Fruit fly (Drosophila melanogaster) whole organism, embryonic: Measurements from ENCODE around the gene CG42404.

ENCODE experiments used
- Abd-B ChIP-seq: fragments of 200-800 bp; sonication (Bioruptor generic); optimal IDR thresholded peaks from 2 replicates; lab custom pipeline; 2018; ENCODE audit warnings: missing biosample characterization, mild to moderate bottlenecking, missing genetic modification characterization, moderate library complexity
- Adf1 ChIP-seq: fragments of 200-800 bp; sonication (Bioruptor generic); IDR thresholded peaks from 2 replicates; pipeline ENCODE4 v1.3.6; 2022; ENCODE audit warnings: missing biosample characterization, missing genetic modification characterization
- Atf3 ChIP-seq: fragments of 200-800 bp; sonication (Bioruptor generic); optimal IDR thresholded peaks from 3 replicates; lab custom pipeline; 2016; ENCODE audit warnings: missing biosample characterization, missing genetic modification characterization
- Bgb ChIP-seq: fragments of 200-800 bp; sonication (Bioruptor generic); IDR thresholded peaks from 2 replicates; pipeline ENCODE4 v1.3.6; 2022; ENCODE audit warnings: missing biosample characterization, missing genetic modification characterization; ENCODE audit not compliant: partially characterized antibody
- CG10543 ChIP-seq: fragments of 200-800 bp; sonication (Bioruptor generic); optimal IDR thresholded peaks from 3 replicates; lab custom pipeline; 2017; ENCODE audit warnings: missing biosample characterization, mild to moderate bottlenecking, missing genetic modification characterization, moderate library complexity
- CG11398 ChIP-seq: fragments of 200-800 bp; sonication (Bioruptor generic); optimal IDR thresholded peaks from 2 replicates; lab custom pipeline; 2016; ENCODE audit warnings: missing biosample characterization, missing genetic modification characterization
- CG1233 ChIP-seq: fragments of 200-800 bp; sonication (Bioruptor generic); optimal IDR thresholded peaks from 4 replicates; lab custom pipeline; 2018; ENCODE audit warnings: missing biosample characterization, mild to moderate bottlenecking, missing genetic modification characterization
- CG13296 ChIP-seq: fragments of 200-800 bp; sonication (Bioruptor generic); optimal IDR thresholded peaks from 3 replicates; lab custom pipeline; 2018; ENCODE audit warnings: missing biosample characterization, mild to moderate bottlenecking, missing genetic modification characterization
- CG1832 ChIP-seq: fragments of 200-800 bp; sonication (Bioruptor generic); optimal IDR thresholded peaks from 2 replicates; lab custom pipeline; 2017; ENCODE audit warnings: missing biosample characterization, mild to moderate bottlenecking, missing genetic modification characterization, inconsistent platforms
- CG18619 ChIP-seq: fragments of 200-800 bp; sonication (Bioruptor generic); optimal IDR thresholded peaks from 3 replicates; lab custom pipeline; 2017; ENCODE audit warnings: missing biosample characterization, mild to moderate bottlenecking, missing genetic modification characterization
- CG30403 ChIP-seq: fragments of 200-800 bp; sonication (Bioruptor generic); optimal IDR thresholded peaks from 3 replicates; lab custom pipeline; 2016; ENCODE audit warnings: missing biosample characterization, missing genetic modification characterization
- CG3281 ChIP-seq: fragments of 200-800 bp; sonication (Bioruptor generic); optimal IDR thresholded peaks from 3 replicates; lab custom pipeline; 2017; ENCODE audit warnings: missing biosample characterization, mild to moderate bottlenecking, missing genetic modification characterization
- CG34376 ChIP-seq: fragments of 200-800 bp; sonication (Bioruptor generic); optimal IDR thresholded peaks from 2 replicates; lab custom pipeline; 2018; ENCODE audit warnings: missing biosample characterization, mild to moderate bottlenecking, missing genetic modification characterization
- CG34422 ChIP-seq: fragments of 200-800 bp; sonication (Bioruptor generic); IDR thresholded peaks from 3 replicates; pipeline ENCODE4 v1.3.6; 2022; ENCODE audit warnings: missing biosample characterization, missing genetic modification characterization
- CG3838 ChIP-seq: fragments of 200-800 bp; sonication (Bioruptor generic); optimal IDR thresholded peaks from 3 replicates; lab custom pipeline; 2016; ENCODE audit warnings: missing biosample characterization, missing genetic modification characterization
- CG3995 ChIP-seq: fragments of 200-800 bp; sonication (Bioruptor generic); optimal IDR thresholded peaks from 3 replicates; lab custom pipeline; 2016; ENCODE audit warnings: missing biosample characterization, missing genetic modification characterization
- CG6765 ChIP-seq: fragments of 200-800 bp; sonication (Bioruptor generic); optimal IDR thresholded peaks from 3 replicates; lab custom pipeline; 2017; ENCODE audit warnings: missing biosample characterization, mild to moderate bottlenecking, missing genetic modification characterization
- CG7556 ChIP-seq: fragments of 200-800 bp; sonication (Bioruptor generic); optimal IDR thresholded peaks from 2 replicates; lab custom pipeline; 2017; ENCODE audit warnings: missing biosample characterization, mild to moderate bottlenecking, missing genetic modification characterization
- CG7987 ChIP-seq: fragments of 200-800 bp; sonication (Bioruptor generic); optimal IDR thresholded peaks from 2 replicates; lab custom pipeline; 2018; ENCODE audit warnings: missing biosample characterization, mild to moderate bottlenecking, missing genetic modification characterization, moderate library complexity
- CG8281 ChIP-seq: fragments of 200-800 bp; sonication (Bioruptor generic); optimal IDR thresholded peaks from 2 replicates; lab custom pipeline; 2018; ENCODE audit warnings: missing biosample characterization, mild to moderate bottlenecking, missing genetic modification characterization, moderate library complexity
- CG9437 ChIP-seq: fragments of 200-800 bp; sonication (Bioruptor generic); optimal IDR thresholded peaks from 2 replicates; lab custom pipeline; 2018; ENCODE audit warnings: missing biosample characterization, mild to moderate bottlenecking, missing genetic modification characterization
- CG9609 ChIP-seq: fragments of 200-800 bp; sonication (Bioruptor generic); optimal IDR thresholded peaks from 3 replicates; lab custom pipeline; 2016; ENCODE audit warnings: missing biosample characterization, missing genetic modification characterization
- Chrac-16 ChIP-seq: fragments of 200-800 bp; sonication (Bioruptor generic); optimal IDR thresholded peaks from 3 replicates; lab custom pipeline; 2016; ENCODE audit warnings: missing biosample characterization, missing genetic modification characterization
- D19A ChIP-seq: fragments of 200-800 bp; optimal IDR thresholded peaks from 3 replicates; lab custom pipeline; 2019; ENCODE audit warnings: missing biosample characterization, mild to moderate bottlenecking, missing genetic modification characterization, moderate library complexity
- Dp ChIP-seq: fragments of 200-800 bp; sonication (Bioruptor generic); optimal IDR thresholded peaks from 2 replicates; lab custom pipeline; 2018; ENCODE audit warnings: missing biosample characterization, mild to moderate bottlenecking, missing genetic modification characterization, moderate library complexity
- Gsc ChIP-seq: fragments of 200-800 bp; sonication (Bioruptor generic); IDR thresholded peaks from 2 replicates; pipeline ENCODE4 v1.3.6; 2022; ENCODE audit warnings: missing biosample characterization, missing genetic modification characterization
- H15 ChIP-seq: fragments of 200-800 bp; sonication (Bioruptor generic); IDR thresholded peaks from 3 replicates; pipeline ENCODE4 v1.3.6; 2022; ENCODE audit warnings: missing biosample characterization, missing genetic modification characterization
- HHEX ChIP-seq: fragments of 200-800 bp; sonication (Bioruptor generic); optimal IDR thresholded peaks from 3 replicates; lab custom pipeline; 2017; ENCODE audit warnings: missing biosample characterization, mild to moderate bottlenecking, missing genetic modification characterization, missing genetic modification reagents
- HLH3B ChIP-seq: fragments of 200-800 bp; sonication (Bioruptor generic); IDR thresholded peaks from 2 replicates; pipeline ENCODE4 v1.3.6; 2022; ENCODE audit warnings: missing biosample characterization, missing genetic modification characterization
- HLHmδ ChIP-seq: fragments of 200-800 bp; sonication (Bioruptor generic); optimal IDR thresholded peaks from 2 replicates; lab custom pipeline; 2018; ENCODE audit warnings: missing biosample characterization, mild to moderate bottlenecking, missing genetic modification characterization, moderate library complexity
- Hmx ChIP-seq: fragments of 200-800 bp; sonication (Bioruptor generic); optimal IDR thresholded peaks from 2 replicates; lab custom pipeline; 2016; ENCODE audit warnings: missing biosample characterization, missing genetic modification characterization
- Kr ChIP-seq: fragments of 200-800 bp; sonication (Bioruptor generic); optimal IDR thresholded peaks from 2 replicates; lab custom pipeline; 2017; ENCODE audit warnings: missing biosample characterization, mild to moderate bottlenecking, missing genetic modification characterization
- MBD-R2 ChIP-seq: fragments of 200-800 bp; sonication (Bioruptor generic); IDR thresholded peaks from 2 replicates; pipeline ENCODE4 v1.3.6; 2022; ENCODE audit warnings: missing biosample characterization, missing genetic modification characterization
- Opbp ChIP-seq: fragments of 200-800 bp; sonication (Bioruptor generic); IDR thresholded peaks from 3 replicates; pipeline ENCODE4 v1.3.6; 2022; ENCODE audit warnings: missing biosample characterization, missing genetic modification characterization; ENCODE audit not compliant: partially characterized antibody
- Ptx1 ChIP-seq: fragments of 200-800 bp; sonication (Bioruptor generic); IDR thresholded peaks from 2 replicates; pipeline ENCODE4 v1.3.6; 2022; ENCODE audit warnings: missing biosample characterization, missing genetic modification characterization
- Stat92E ChIP-seq, 3 experiments: fragments of >200 bp in 2 of 3; fragments of 200-800 bp in 1 of 3; sonication (Bioruptor generic) in 1 of 3; optimal IDR thresholded peaks; 2 replicates each; lab custom pipeline; 2017 to 2019; ENCODE audit warnings: missing biosample characterization in 3 of 3, missing genetic modification characterization in 3 of 3, mild to moderate bottlenecking in 1 of 3, moderate library complexity in 1 of 3
- bcd ChIP-seq: fragments of 200-800 bp; sonication (Bioruptor generic); optimal IDR thresholded peaks from 2 replicates; lab custom pipeline; 2017; ENCODE audit warnings: missing biosample characterization, mild to moderate bottlenecking, missing genetic modification characterization
- br ChIP-seq: fragments of >200 bp; optimal IDR thresholded peaks from 2 replicates; lab custom pipeline; 2017
- chif ChIP-seq, 2 experiments: fragments of 200-800 bp; sonication (Bioruptor generic); optimal IDR thresholded peaks; 3 replicates each; lab custom pipeline; 2016; ENCODE audit warnings: missing biosample characterization in 2 of 2, missing genetic modification characterization in 2 of 2
- lola ChIP-seq, 3 experiments: fragments of >200 bp in 2 of 3; fragments of 200-800 bp in 1 of 3; sonication (Bioruptor generic) in 1 of 3; optimal IDR thresholded peaks; 2 replicates each; lab custom pipeline; 2017 to 2019; ENCODE audit warnings: missing biosample characterization in 3 of 3, missing genetic modification characterization in 3 of 3, mild to moderate bottlenecking in 1 of 3, moderate library complexity in 1 of 3
- nom ChIP-seq: fragments of 200-800 bp; sonication (Bioruptor generic); optimal IDR thresholded peaks from 2 replicates; lab custom pipeline; 2017; ENCODE audit warnings: missing biosample characterization, missing genetic modification characterization, mild to moderate bottlenecking, moderate library complexity, missing genetic modification reagents
- odd ChIP-seq: fragments of 200-800 bp; sonication (Bioruptor generic); optimal IDR thresholded peaks from 2 replicates; lab custom pipeline; 2017; ENCODE audit warnings: missing biosample characterization, mild to moderate bottlenecking, missing genetic modification characterization
- run ChIP-seq: fragments of 200-800 bp; sonication (Bioruptor generic); optimal IDR thresholded peaks from 3 replicates; lab custom pipeline; 2018; ENCODE audit warnings: missing biosample characterization, mild to moderate bottlenecking, missing genetic modification characterization
- sd ChIP-seq: fragments of 200-800 bp; sonication (Bioruptor generic); optimal IDR thresholded peaks from 3 replicates; lab custom pipeline; 2018; ENCODE audit warnings: missing biosample characterization, mild to moderate bottlenecking, missing genetic modification characterization, moderate library complexity
- sisA ChIP-seq: fragments of 200-800 bp; sonication (Bioruptor generic); IDR thresholded peaks from 2 replicates; pipeline ENCODE4 v1.3.6; 2022; ENCODE audit warnings: missing biosample characterization, missing genetic modification characterization
- trem ChIP-seq: fragments of 200-800 bp; optimal IDR thresholded peaks from 3 replicates; lab custom pipeline; 2019; ENCODE audit warnings: missing biosample characterization, mild to moderate bottlenecking, missing genetic modification characterization, moderate library complexity
- vfl ChIP-seq: fragments of 200-800 bp; sonication (Bioruptor generic); optimal IDR thresholded peaks from 2 replicates; lab custom pipeline; 2016; ENCODE audit warnings: missing biosample characterization, missing genetic modification characterization
- vnd ChIP-seq: fragments of 200-800 bp; sonication (Bioruptor generic); IDR thresholded peaks from 3 replicates; pipeline ENCODE4 v1.3.6; 2022; ENCODE audit warnings: missing biosample characterization, missing genetic modification characterization; ENCODE audit not compliant: partially characterized antibody
- zen ChIP-seq: fragments of 200-800 bp; sonication (Bioruptor generic); optimal IDR thresholded peaks from 3 replicates; lab custom pipeline; 2018; ENCODE audit warnings: missing biosample characterization, mild to moderate bottlenecking, missing genetic modification characterization, moderate library complexity

The CG42404 gene

dm6 chr3R:15293005-15293877 lies 43.3 kb downstream of the CG42404 start (continued):
- TF ChIP-seq MBD-R2 (GFP tag; lab: Robert Waterston, UW) (no peak), CG9609 (GFP tag; lab: Kevin White, UChicago) (no peak), HHEX (GFP tag; lab: Kevin White, UChicago) (peak; percentile 7), H15 (GFP tag; lab: Robert Waterston, UW) (no peak), bcd (GFP tag; lab: Kevin White, UChicago) (peak; percentile 39), CG34422 (GFP tag; lab: Robert Waterston, UW) (no peak), sisA (GFP tag; lab: Robert Waterston, UW) (no peak), Adf1 (GFP tag; lab: Robert Waterston, UW) (no peak), CG18619 (GFP tag; lab: Kevin White, UChicago) (no peak), Hmx (GFP tag; lab: Kevin White, UChicago) (no peak), Chrac-16 (no peak), D19A (tag; lab: Kevin White, UChicago) (peak; percentile 84), br (lab: Kevin White, UChicago) (no peak), Gsc (GFP tag; lab: Robert Waterston, UW) (no peak), vnd (GFP tag; lab: Robert Waterston, UW) (no peak), CG11398 (GFP tag; lab: Kevin White, UChicago) (no peak), Bgb (GFP tag; lab: Robert Waterston, UW) (no peak), CG7987 (GFP tag; lab: Kevin White, UChicago) (no peak), Stat92E (GFP tag; optimal IDR thresholded peaks at IDR 0.05; lab: Kevin White, UChicago) (peak in 2 of 3 experiments; percentile 8 to 11), Dp (no peak), run (tag; lab: Kevin White, UChicago) (no peak), Opbp (GFP tag; lab: Robert Waterston, UW) (no peak), trem (tag; lab: Kevin White, UChicago) (no peak), CG1233 (GFP tag; lab: Kevin White, UChicago) (no peak), CG9437 (GFP tag; lab: Kevin White, UChicago) (no peak), CG7556 (peak; percentile 26), odd (GFP tag; lab: Kevin White, UChicago) (no peak), CG10543 (GFP tag; lab: Kevin White, UChicago) (no peak), zen (tag; lab: Kevin White, UChicago) (no peak), CG6765 (GFP tag; lab: Kevin White, UChicago) (peak; percentile 15), CG30403 (GFP tag; lab: Kevin White, UChicago) (peak; percentile 45), HLHmδ (GFP tag; lab: Kevin White, UChicago) (no peak), HLH3B (GFP tag; lab: Robert Waterston, UW) (0 out of 2 replicates have a peak, but pooled peaks have one; percentile 15), Abd-B (GFP tag; lab: Kevin White, UChicago) (no peak), sd (peak; percentile 82), lola (GFP tag; optimal IDR thresholded peaks at IDR 0.05; lab: Kevin White, UChicago) (no peak), CG3838 (GFP tag; lab: Kevin White, UChicago) (no peak), Kr (GFP tag; lab: Kevin White, UChicago) (no peak), chif (GFP tag; optimal IDR thresholded peaks at IDR 0.05; lab: Kevin White, UChicago) (peak in 1 of 2 experiments; percentile 28), CG8281 (tag; lab: Kevin White, UChicago) (no peak), CG3995 (GFP tag; lab: Kevin White, UChicago) (no peak), CG34376 (GFP tag; lab: Kevin White, UChicago) (no peak), vfl (peak; percentile 18), Ptx1 (GFP tag; lab: Robert Waterston, UW) (no peak), CG3281 (GFP tag; lab: Kevin White, UChicago) (peak; percentile 43), Atf3 (no peak), CG13296 (no peak), CG1832 (GFP tag; lab: Kevin White, UChicago) (no peak), nom (GFP tag; lab: Kevin White, UChicago) (peak; percentile 70)
